Worm (Caenorhabditis elegans): Measurements from ENCODE around the gene ZK666.2.

DNA sequence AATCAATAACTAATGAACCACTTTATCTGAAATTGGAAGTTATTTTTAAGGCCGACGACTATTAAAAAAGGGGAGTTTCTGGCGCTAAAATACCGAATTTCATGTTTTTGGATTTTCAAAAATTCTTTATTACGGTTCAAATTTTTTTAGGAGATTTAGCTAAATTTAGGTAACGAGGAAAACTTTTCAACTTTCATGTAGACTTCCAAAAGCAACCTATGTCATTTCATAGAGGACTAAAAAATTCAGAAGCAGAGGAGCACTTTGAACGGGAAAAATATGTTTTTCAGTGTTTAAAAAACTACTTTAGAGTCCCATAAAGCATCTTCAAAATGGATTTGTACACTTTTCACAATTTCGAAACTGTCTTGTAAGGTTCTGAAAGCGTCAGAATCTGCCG, 41.7 kb upstream of the ZK666.2 start:
- no peak for TF ChIP-seq skn-1 (tag; optimal IDR thresholded peaks at IDR 0.05)
- no peak for TF ChIP-seq ztf-11 (tag; optimal IDR thresholded peaks at IDR 0.05)
- no peak for TF ChIP-seq lin-13 (GFP tag; optimal IDR thresholded peaks at IDR 0.05)
- TF ChIP-seq gmeb-1 (tag; optimal IDR thresholded peaks at IDR 0.05) = no peak
- TF ChIP-seq lsy-2 (tag; optimal IDR thresholded peaks at IDR 0.05) = no peak
- no peak for TF ChIP-seq unc-62 (GFP tag; optimal IDR thresholded peaks at IDR 0.05)
- no peak for TF ChIP-seq nhr-77 (tag; optimal IDR thresholded peaks at IDR 0.05)
- TF ChIP-seq blmp-1 (tag; optimal IDR thresholded peaks at IDR 0.05; ENCODE audit: insufficient read depth) = no peak
- no peak for TF ChIP-seq nhr-11 (tag; optimal IDR thresholded peaks at IDR 0.05)
- no peak for TF ChIP-seq nhr-21 (tag; optimal IDR thresholded peaks at IDR 0.05)
